Worm (Caenorhabditis elegans): ENCODE results near the gene npax-2.
A peak's percentile ranks its signal among the peaks of the same experiment; 100 is the strongest.

npax-2 gene

DNA sequence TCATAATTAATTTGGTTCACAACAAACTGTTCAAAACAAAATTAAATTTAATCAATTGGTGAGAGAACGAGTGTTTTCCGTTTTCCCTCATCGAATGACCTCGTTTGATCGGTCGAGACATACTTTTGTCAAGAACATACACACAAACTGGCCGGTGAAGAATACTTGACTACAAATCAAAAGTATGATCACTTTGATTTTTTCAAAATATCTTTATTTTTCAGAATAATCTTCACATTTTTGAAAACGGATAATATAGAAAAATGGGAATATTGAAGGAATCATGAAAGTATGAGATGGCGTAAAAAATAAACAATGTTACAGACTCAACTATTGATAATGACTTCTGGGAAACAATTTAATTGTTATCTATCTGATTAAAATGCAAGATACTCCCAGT lies 31.7 kb downstream of the npax-2 start, which contains the start of gene swip-10:
TSS of gene swip-10 (minus strand) at position 101 of the 400 bp plus-strand sequence.
- TF ChIP-seq ceh-20 (GFP tag; IDR thresholded peaks at IDR 0.05) = no peak
- no peak for TF ChIP-seq skn-1 (tag; optimal IDR thresholded peaks at IDR 0.05)
- no peak for TF ChIP-seq aly-2 (tag; optimal IDR thresholded peaks at IDR 0.05)
- no peak for TF ChIP-seq snpc-4 (tag; optimal IDR thresholded peaks at IDR 0.05)
- no peak for TF ChIP-seq R02D3.7 (tag; optimal IDR thresholded peaks at IDR 0.05)
- no peak for TF ChIP-seq zip-2 (tag; optimal IDR thresholded peaks at IDR 0.05)
- no peak for TF ChIP-seq gei-8 (GFP tag; optimal IDR thresholded peaks at IDR 0.05)
- no peak for TF ChIP-seq zag-1 (tag; optimal IDR thresholded peaks at IDR 0.05)
- TF ChIP-seq hlh-11 (tag; optimal IDR thresholded peaks at IDR 0.05) = no peak
- no peak for TF ChIP-seq aha-1 (tag)
- no peak for TF ChIP-seq ceh-62 (tag; optimal IDR thresholded peaks at IDR 0.05)
- no peak for TF ChIP-seq tag-97 (GFP tag; IDR thresholded peaks at IDR 0.05)
- TF ChIP-seq madf-5 (GFP tag; IDR thresholded peaks at IDR 0.05) = no peak
- TF ChIP-seq mdt-29 (GFP tag; IDR thresholded peaks at IDR 0.05) = no peak
- no peak for TF ChIP-seq dmd-9 (GFP tag; IDR thresholded peaks at IDR 0.05)
- TF ChIP-seq nhr-25 (tag; optimal IDR thresholded peaks at IDR 0.05; ENCODE audit: borderline replicate concordance, insufficient read depth) = no peak
- no peak for TF ChIP-seq ceh-28 (tag; optimal IDR thresholded peaks at IDR 0.05)
- no peak for TF ChIP-seq lin-1 (GFP tag; IDR thresholded peaks at IDR 0.05)
- no peak for TF ChIP-seq hif-1 (tag; optimal IDR thresholded peaks at IDR 0.05)
- TF ChIP-seq spr-1 (tag; optimal IDR thresholded peaks at IDR 0.05) = no peak

DNA sequence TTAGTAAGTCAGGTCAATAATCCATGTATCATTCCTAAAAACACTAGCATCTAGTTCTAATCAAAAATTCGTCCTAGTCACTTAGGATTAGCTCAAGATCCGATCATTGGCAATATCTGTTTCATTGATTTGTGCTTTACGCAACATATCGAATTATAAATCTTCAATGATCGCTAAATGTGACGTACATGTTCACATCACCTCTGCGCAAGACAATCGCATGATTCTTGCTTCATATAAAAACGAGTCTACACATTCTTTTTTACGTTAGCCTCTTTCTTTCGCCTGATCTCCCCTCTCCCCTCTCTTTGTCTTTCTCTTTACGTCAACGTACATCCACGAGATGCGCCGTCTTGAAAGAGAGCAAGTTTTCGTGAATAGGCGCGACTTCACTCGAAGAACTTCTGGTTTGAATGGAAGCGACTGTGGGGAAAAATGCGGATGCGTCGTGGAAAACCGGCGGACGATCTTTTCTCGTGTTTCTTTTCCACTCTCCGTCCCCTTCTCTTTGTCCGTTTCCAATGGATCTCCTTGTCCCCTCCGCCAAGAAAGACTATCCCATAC lies 33.5 kb downstream of the npax-2 start:
- no peak for TF ChIP-seq pqm-1 (tag; optimal IDR thresholded peaks at IDR 0.05)
- no peak for TF ChIP-seq set-16 (GFP tag; IDR thresholded peaks at IDR 0.05)
- no peak for TF ChIP-seq zfp-3 (GFP tag; conservative IDR thresholded peaks at IDR 0.05)
- no peak for TF ChIP-seq lin-38 (GFP tag; IDR thresholded peaks at IDR 0.05)
- TF ChIP-seq Y105C5A.15 (GFP tag; IDR thresholded peaks at IDR 0.05) = no peak
- TF ChIP-seq nhr-111 (GFP tag; optimal IDR thresholded peaks at IDR 0.05) = no peak
- no peak for TF ChIP-seq madf-5 (GFP tag; IDR thresholded peaks at IDR 0.05)
- TF ChIP-seq hmg-1.1 (GFP tag; IDR thresholded peaks at IDR 0.05) = no peak
- TF ChIP-seq dve-1 (tag; optimal IDR thresholded peaks at IDR 0.05; ENCODE audit: insufficient read depth) = no peak
- no peak for TF ChIP-seq nhr-11 (tag; optimal IDR thresholded peaks at IDR 0.05)
- no peak for TF ChIP-seq pha-4 (GFP tag; IDR thresholded peaks at IDR 0.05)
- TF ChIP-seq pha-4 (tag; optimal IDR thresholded peaks at IDR 0.05) = no peak
- TF ChIP-seq mdt-29 (GFP tag; IDR thresholded peaks at IDR 0.05) = no peak
- no peak for TF ChIP-seq ceh-32 (tag; optimal IDR thresholded peaks at IDR 0.05; ENCODE audit: poor library complexity)
- TF ChIP-seq madf-9 (GFP tag; conservative IDR thresholded peaks at IDR 0.05) = no peak
- TF ChIP-seq aha-1 (tag) = peak; percentile 82
- TF ChIP-seq mdl-1 (tag; optimal IDR thresholded peaks at IDR 0.05) = peak; percentile 8 to 74
- no peak for TF ChIP-seq dpl-1 (GFP tag; optimal IDR thresholded peaks at IDR 0.05)
- peak; percentile 17 for TF ChIP-seq nhr-28 (tag; optimal IDR thresholded peaks at IDR 0.05)
- TF ChIP-seq T26A8.4 (GFP tag; IDR thresholded peaks at IDR 0.05) = 0 out of 2 replicates have a peak, but pooled peaks have one; percentile 35
- TF ChIP-seq spr-3 (GFP tag; optimal IDR thresholded peaks at IDR 0.05) = no peak
- TF ChIP-seq rbr-2 (tag; optimal IDR thresholded peaks at IDR 0.05) = no peak
- TF ChIP-seq nhr-6 (tag; optimal IDR thresholded peaks at IDR 0.05) = no peak
- TF ChIP-seq hlh-30 (tag; optimal IDR thresholded peaks at IDR 0.05; ENCODE audit: insufficient read depth) = peak; percentile 63
- peak; percentile 61 for TF ChIP-seq nhr-48 (tag; optimal IDR thresholded peaks at IDR 0.05)
- TF ChIP-seq ctbp-1 (GFP tag; IDR thresholded peaks at IDR 0.05) = no peak
- TF ChIP-seq ceh-28 (tag; optimal IDR thresholded peaks at IDR 0.05) = no peak
- no peak for TF ChIP-seq tag-97 (GFP tag; IDR thresholded peaks at IDR 0.05)
- no peak for TF ChIP-seq aly-2 (tag; optimal IDR thresholded peaks at IDR 0.05)
- TF ChIP-seq nhr-77 (tag; optimal IDR thresholded peaks at IDR 0.05) = no peak
- TF ChIP-seq lsy-2 (tag; optimal IDR thresholded peaks at IDR 0.05) = no peak
- no peak for TF ChIP-seq lin-29 (GFP tag; IDR thresholded peaks at IDR 0.05)
- TF ChIP-seq fkh-10 (GFP tag; optimal IDR thresholded peaks at IDR 0.05) = no peak
- no peak for TF ChIP-seq nhr-41 (GFP tag; IDR thresholded peaks at IDR 0.05)
- no peak for TF ChIP-seq nhr-76 (tag; optimal IDR thresholded peaks at IDR 0.05)
- TF ChIP-seq T20F7.1 (GFP tag; optimal IDR thresholded peaks at IDR 0.05) = no peak

Data from whole organism, L4 larva.